Fruit fly (Drosophila melanogaster) whole organism, embryonic: Measurements from ENCODE around the gene Npc2a.

ENCODE experiments used
- BEAF-32 ChIP-seq: fragments of 200-800 bp; sonication (Bioruptor generic); optimal IDR thresholded peaks from 3 replicates; lab custom pipeline; 2017; ENCODE audit warnings: missing biosample characterization, missing genetic modification characterization, mild to moderate bottlenecking, moderate library complexity, missing genetic modification reagents
- CG11398 ChIP-seq: fragments of 200-800 bp; sonication (Bioruptor generic); optimal IDR thresholded peaks from 2 replicates; lab custom pipeline; 2016; ENCODE audit warnings: missing biosample characterization, missing genetic modification characterization
- CG11696 ChIP-seq: fragments of 200-800 bp; sonication (Bioruptor generic); IDR thresholded peaks from 2 replicates; pipeline ENCODE4 v1.3.6; 2022; ENCODE audit warnings: missing biosample characterization, missing genetic modification characterization
- CG12219 ChIP-seq: fragments of 200-800 bp; sonication (Bioruptor generic); optimal IDR thresholded peaks from 3 replicates; lab custom pipeline; 2018; ENCODE audit warnings: missing biosample characterization, mild to moderate bottlenecking, missing genetic modification characterization
- CG12769 ChIP-seq: fragments of 200-800 bp; sonication (Bioruptor generic); optimal IDR thresholded peaks from 2 replicates; lab custom pipeline; 2019; ENCODE audit warnings: missing biosample characterization, mild to moderate bottlenecking, missing genetic modification characterization, moderate library complexity
- CG15479 ChIP-seq: fragments of 200-800 bp; sonication (Bioruptor generic); optimal IDR thresholded peaks from 3 replicates; lab custom pipeline; 2019; ENCODE audit warnings: missing biosample characterization, mild to moderate bottlenecking, missing genetic modification characterization, moderate library complexity
- CG1647 ChIP-seq: fragments of 200-800 bp; sonication (Bioruptor generic); optimal IDR thresholded peaks from 3 replicates; lab custom pipeline; 2016; ENCODE audit warnings: missing biosample characterization, missing genetic modification characterization
- CG17612 ChIP-seq: fragments of 200-800 bp; sonication (Bioruptor generic); IDR thresholded peaks from 2 replicates; pipeline ENCODE4 v1.3.6; 2022; ENCODE audit warnings: missing biosample characterization, missing genetic modification characterization
- CG17829 ChIP-seq: fragments of 200-800 bp; optimal IDR thresholded peaks from 2 replicates; lab custom pipeline; 2019; ENCODE audit warnings: missing biosample characterization, mild to moderate bottlenecking, missing genetic modification characterization, moderate library complexity
- CG1792 ChIP-seq: fragments of 200-800 bp; sonication (Bioruptor generic); optimal IDR thresholded peaks from 2 replicates; lab custom pipeline; 2016; ENCODE audit warnings: missing biosample characterization, missing genetic modification characterization
- CG1832 ChIP-seq: fragments of 200-800 bp; sonication (Bioruptor generic); optimal IDR thresholded peaks from 2 replicates; lab custom pipeline; 2017; ENCODE audit warnings: missing biosample characterization, mild to moderate bottlenecking, missing genetic modification characterization, inconsistent platforms
- CG3065 ChIP-seq: fragments of 200-800 bp; sonication (Bioruptor generic); optimal IDR thresholded peaks from 2 replicates; lab custom pipeline; 2016; ENCODE audit warnings: missing biosample characterization, missing genetic modification characterization
- CG3163 ChIP-seq: fragments of 200-800 bp; sonication (Bioruptor generic); optimal IDR thresholded peaks from 3 replicates; lab custom pipeline; 2016; ENCODE audit warnings: missing biosample characterization, missing genetic modification characterization
- CG34422 ChIP-seq: fragments of 200-800 bp; sonication (Bioruptor generic); IDR thresholded peaks from 3 replicates; pipeline ENCODE4 v1.3.6; 2022; ENCODE audit warnings: missing biosample characterization, missing genetic modification characterization
- CG4328 ChIP-seq: fragments of 200-800 bp; sonication (Bioruptor generic); optimal IDR thresholded peaks from 3 replicates; lab custom pipeline; 2017; ENCODE audit warnings: missing biosample characterization, missing genetic modification reagents, missing genetic modification characterization
- CG4424 ChIP-seq: fragments of 200-800 bp; sonication (Bioruptor generic); optimal IDR thresholded peaks from 3 replicates; lab custom pipeline; 2016; ENCODE audit warnings: missing biosample characterization, missing genetic modification characterization
- CG6654 ChIP-seq: fragments of 200-800 bp; sonication (Bioruptor generic); optimal IDR thresholded peaks from 2 replicates; lab custom pipeline; 2017; ENCODE audit warnings: missing biosample characterization, mild to moderate bottlenecking, missing genetic modification characterization
- CG6813 ChIP-seq: fragments of 200-800 bp; sonication (Bioruptor generic); optimal IDR thresholded peaks from 2 replicates; lab custom pipeline; 2017; ENCODE audit warnings: missing biosample characterization, missing genetic modification characterization, mild to moderate bottlenecking, moderate library complexity, missing genetic modification reagents
- CG7786 ChIP-seq: fragments of 200-800 bp; sonication (Bioruptor generic); optimal IDR thresholded peaks from 2 replicates; lab custom pipeline; 2016; ENCODE audit warnings: missing biosample characterization, missing genetic modification characterization
- CG7928 ChIP-seq: fragments of 200-800 bp; sonication (Bioruptor generic); optimal IDR thresholded peaks from 2 replicates; lab custom pipeline; 2017; ENCODE audit warnings: missing biosample characterization, mild to moderate bottlenecking, missing genetic modification characterization
- CG8924 ChIP-seq: fragments of 200-800 bp; optimal IDR thresholded peaks from 3 replicates; lab custom pipeline; 2019; ENCODE audit warnings: missing biosample characterization, mild to moderate bottlenecking, missing genetic modification characterization, moderate library complexity
- CG8944 ChIP-seq: fragments of 200-800 bp; sonication (Bioruptor generic); optimal IDR thresholded peaks from 3 replicates; lab custom pipeline; 2016; ENCODE audit warnings: missing biosample characterization, missing genetic modification characterization
- CG9215 ChIP-seq: fragments of 200-800 bp; sonication (Bioruptor generic); IDR thresholded peaks from 2 replicates; pipeline ENCODE4 v1.3.6; 2022; ENCODE audit warnings: missing biosample characterization, missing genetic modification characterization
- Doc3 ChIP-seq: fragments of 200-800 bp; sonication (Bioruptor generic); IDR thresholded peaks from 3 replicates; pipeline ENCODE4 v1.3.6; 2022; ENCODE audit warnings: missing biosample characterization, missing genetic modification characterization; ENCODE audit not compliant: partially characterized antibody
- GATAe ChIP-seq: fragments of 200-800 bp; sonication (Bioruptor generic); conservative IDR thresholded peaks from 2 replicates; pipeline ENCODE4 v1.3.6; 2022; ENCODE audit warnings: missing biosample characterization, missing genetic modification characterization
- Lpt ChIP-seq: fragments of >200 bp; optimal IDR thresholded peaks from 2 replicates; lab custom pipeline; 2018; ENCODE audit warnings: missing biosample characterization, missing genetic modification characterization
- Mes4 ChIP-seq: fragments of 200-800 bp; sonication (Bioruptor generic); optimal IDR thresholded peaks from 2 replicates; lab custom pipeline; 2016; ENCODE audit warnings: missing biosample characterization, missing genetic modification characterization
- NC2α ChIP-seq: fragments of 200-800 bp; sonication (Bioruptor generic); optimal IDR thresholded peaks from 2 replicates; lab custom pipeline; 2016; ENCODE audit warnings: missing biosample characterization, missing genetic modification characterization
- Nf-YC ChIP-seq: fragments of 200-800 bp; optimal IDR thresholded peaks from 3 replicates; lab custom pipeline; 2019; ENCODE audit warnings: missing biosample characterization, mild to moderate bottlenecking, missing genetic modification characterization, moderate library complexity
- Pdp1 ChIP-seq, 2 experiments: fragments of 200-800 bp; sonication (Bioruptor generic); optimal IDR thresholded peaks; 3 replicates each; lab custom pipeline; 2016; ENCODE audit warnings: missing biosample characterization in 2 of 2, missing genetic modification characterization in 2 of 2, mild to moderate bottlenecking in 1 of 2, moderate library complexity in 1 of 2
- Sry-δ ChIP-seq: fragments of 200-800 bp; sonication (Bioruptor generic); optimal IDR thresholded peaks from 2 replicates; lab custom pipeline; 2016; ENCODE audit warnings: missing biosample characterization, missing genetic modification characterization
- ase ChIP-seq: fragments of 200-800 bp; sonication (Bioruptor generic); IDR thresholded peaks from 3 replicates; pipeline ENCODE4 v1.3.6; 2022; ENCODE audit warnings: missing biosample characterization, missing genetic modification characterization
- cas ChIP-seq: fragments of 200-800 bp; sonication (Bioruptor generic); IDR thresholded peaks from 2 replicates; pipeline ENCODE4 v1.3.6; 2022; ENCODE audit warnings: missing biosample characterization, missing genetic modification characterization
- dan ChIP-seq: fragments of 200-800 bp; sonication (Bioruptor generic); IDR thresholded peaks from 2 replicates; pipeline ENCODE4 v1.3.6; 2022; ENCODE audit warnings: missing biosample characterization, missing genetic modification characterization
- danr ChIP-seq: fragments of 200-800 bp; sonication (Bioruptor generic); IDR thresholded peaks from 2 replicates; pipeline ENCODE4 v1.3.6; 2022; ENCODE audit warnings: missing biosample characterization, missing genetic modification characterization
- disco-r ChIP-seq: fragments of 200-800 bp; sonication (Bioruptor generic); optimal IDR thresholded peaks from 2 replicates; lab custom pipeline; 2016; ENCODE audit warnings: missing biosample characterization, missing genetic modification characterization
- fd102C ChIP-seq: fragments of 200-800 bp; sonication (Bioruptor generic); optimal IDR thresholded peaks from 2 replicates; lab custom pipeline; 2018; ENCODE audit warnings: missing biosample characterization, mild to moderate bottlenecking, missing genetic modification characterization, moderate library complexity
- ind ChIP-seq: fragments of 200-800 bp; sonication (Bioruptor generic); optimal IDR thresholded peaks from 3 replicates; lab custom pipeline; 2016; ENCODE audit warnings: missing biosample characterization, missing genetic modification characterization
- mirr ChIP-seq: fragments of 200-800 bp; sonication (Bioruptor generic); optimal IDR thresholded peaks from 3 replicates; lab custom pipeline; 2018; ENCODE audit warnings: missing biosample characterization, mild to moderate bottlenecking, missing genetic modification characterization
- nerfin-1 ChIP-seq: fragments of 200-800 bp; sonication (Bioruptor generic); optimal IDR thresholded peaks from 3 replicates; lab custom pipeline; 2019; ENCODE audit warnings: missing biosample characterization, mild to moderate bottlenecking, missing genetic modification characterization, moderate library complexity
- onecut ChIP-seq: fragments of 200-800 bp; sonication (Bioruptor generic); IDR thresholded peaks from 2 replicates; pipeline ENCODE4 v1.3.6; 2022; ENCODE audit warnings: missing biosample characterization, missing genetic modification characterization
- org-1 ChIP-seq: fragments of 200-800 bp; sonication (Bioruptor generic); optimal IDR thresholded peaks from 2 replicates; lab custom pipeline; 2017; ENCODE audit warnings: missing biosample characterization, missing genetic modification characterization
- pnt ChIP-seq: fragments of 200-800 bp; sonication (Bioruptor generic); optimal IDR thresholded peaks from 3 replicates; lab custom pipeline; 2016; ENCODE audit warnings: missing biosample characterization, missing genetic modification characterization
- row ChIP-seq: fragments of 200-800 bp; sonication (Bioruptor generic); IDR thresholded peaks from 3 replicates; pipeline ENCODE4 v1.3.6; 2022; ENCODE audit warnings: missing biosample characterization, missing genetic modification characterization
- shn ChIP-seq: fragments of 200-800 bp; sonication (Bioruptor generic); optimal IDR thresholded peaks from 3 replicates; lab custom pipeline; 2016; ENCODE audit warnings: missing biosample characterization, missing genetic modification characterization
- slbo ChIP-seq: fragments of 200-800 bp; sonication (Bioruptor generic); IDR thresholded peaks from 2 replicates; pipeline ENCODE4 v1.3.6; 2022; ENCODE audit warnings: missing biosample characterization, missing genetic modification characterization
- slou ChIP-seq: fragments of 200-800 bp; sonication (Bioruptor generic); optimal IDR thresholded peaks from 3 replicates; lab custom pipeline; 2016; ENCODE audit warnings: missing biosample characterization, missing genetic modification characterization
- slp2 ChIP-seq: fragments of 200-800 bp; sonication (Bioruptor generic); optimal IDR thresholded peaks from 2 replicates; lab custom pipeline; 2016; ENCODE audit warnings: missing biosample characterization, missing genetic modification characterization
- ssp ChIP-seq: fragments of 200-800 bp; sonication (Bioruptor generic); IDR thresholded peaks from 2 replicates; pipeline ENCODE4 v1.3.6; 2022; ENCODE audit warnings: missing biosample characterization, missing genetic modification characterization
- sug ChIP-seq: fragments of 200-800 bp; optimal IDR thresholded peaks from 2 replicates; lab custom pipeline; 2019; ENCODE audit warnings: missing biosample characterization, mild to moderate bottlenecking, missing genetic modification characterization, moderate library complexity
- wdn ChIP-seq: fragments of 200-800 bp; sonication (Bioruptor generic); IDR thresholded peaks from 2 replicates; pipeline ENCODE4 v1.3.6; 2022; ENCODE audit warnings: missing biosample characterization, missing genetic modification characterization
- zf30C ChIP-seq: fragments of 200-800 bp; sonication (Bioruptor generic); optimal IDR thresholded peaks from 3 replicates; lab custom pipeline; 2018; ENCODE audit warnings: missing biosample characterization, mild to moderate bottlenecking, missing genetic modification characterization

The Npc2a gene

DNA sequence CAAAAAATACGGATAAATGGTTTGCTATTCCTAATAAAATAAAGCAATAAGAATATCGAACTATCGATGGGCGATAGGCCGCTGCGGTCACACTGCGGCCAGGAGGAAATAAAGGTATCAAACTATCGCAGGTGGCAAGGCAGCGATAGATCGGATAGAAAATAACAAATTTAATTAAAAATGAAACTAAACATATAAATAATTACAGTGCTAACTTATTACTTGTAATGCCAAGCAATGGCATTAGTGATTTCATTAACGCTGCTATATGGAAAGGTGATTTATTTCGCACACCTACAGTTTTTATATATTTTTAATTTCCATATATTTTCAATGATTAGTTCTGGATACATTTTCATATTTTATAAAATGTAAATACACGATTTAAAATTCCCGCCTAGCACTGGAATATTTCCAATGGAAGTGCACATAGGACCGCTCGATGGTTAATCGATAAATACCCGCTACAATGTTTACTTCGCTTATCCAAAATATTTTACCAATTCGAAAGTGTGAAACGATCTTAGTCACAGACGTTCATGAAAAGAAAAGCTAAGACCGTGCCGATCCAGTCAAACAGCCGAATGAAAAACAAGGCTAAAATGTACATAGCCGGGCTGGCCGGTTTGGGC is 7.3 kb upstream of the Npc2a start, which contains the start of the genes CG15356 and CG15362 (continued):
- TF ChIP-seq CG8944 (GFP tag; lab: Kevin White, UChicago) (no peak), CG4424 (GFP tag; lab: Kevin White, UChicago) (no peak), CG4328 (GFP tag; lab: Kevin White, UChicago) (no peak), cas (no peak), CG7786 (no peak), CG3065 (GFP tag; lab: Kevin White, UChicago) (no peak), nerfin-1 (tag; lab: Kevin White, UChicago) (no peak), CG11398 (GFP tag; lab: Kevin White, UChicago) (no peak), danr (no peak), sug (tag; lab: Kevin White, UChicago) (peak; percentile 45), row (GFP tag; lab: Robert Waterston, UW) (peak; percentile 78), slp2 (no peak), onecut (no peak), disco-r (GFP tag; lab: Kevin White, UChicago) (no peak), CG17829 (tag; lab: Kevin White, UChicago) (peak; percentile 19), org-1 (no peak), CG12219 (GFP tag; lab: Kevin White, UChicago) (no peak), NC2α (no peak), CG8924 (peak; percentile 31), CG1792 (GFP tag; lab: Kevin White, UChicago) (no peak), Mes4 (GFP tag; lab: Kevin White, UChicago) (no peak), fd102C (GFP tag; lab: Kevin White, UChicago) (no peak), Sry-δ (GFP tag; lab: Kevin White, UChicago) (peak; percentile 85), Nf-YC (peak; percentile 29), CG3163 (GFP tag; lab: Kevin White, UChicago) (no peak), CG1832 (GFP tag; lab: Kevin White, UChicago) (no peak), ssp (GFP tag; lab: Robert Waterston, UW) (no peak), Doc3 (GFP tag; lab: Robert Waterston, UW) (peak; percentile 95), GATAe (GFP tag; lab: Robert Waterston, UW) (no peak), CG9215 (peak; percentile 20; the same call in 1 of the 2 replicates), zf30C (no peak), CG1647 (peak; percentile 20), CG34422 (GFP tag; lab: Robert Waterston, UW) (0 out of 3 replicates have a peak, but pooled peaks have one; percentile 32), Lpt (GFP tag; lab: Kevin White, UChicago) (no peak), BEAF-32 (GFP tag; lab: Kevin White, UChicago) (peak; percentile 98), mirr (GFP tag; lab: Kevin White, UChicago) (no peak), CG12769 (tag; lab: Kevin White, UChicago) (no peak), wdn (GFP tag; lab: Robert Waterston, UW) (no peak), ase (GFP tag; lab: Robert Waterston, UW) (no peak), pnt (no peak), shn (GFP tag; lab: Kevin White, UChicago) (no peak), dan (GFP tag; lab: Robert Waterston, UW) (no peak), slou (GFP tag; lab: Kevin White, UChicago) (no peak), CG11696 (no peak), CG7928 (GFP tag; lab: Kevin White, UChicago) (no peak), CG15479 (GFP tag; lab: Kevin White, UChicago) (no peak), CG6654 (GFP tag; lab: Kevin White, UChicago) (no peak), CG17612 (GFP tag; lab: Robert Waterston, UW) (no peak), slbo (peak; percentile 63), CG6813 (GFP tag; lab: Kevin White, UChicago) (no peak), Pdp1 (GFP tag; optimal IDR thresholded peaks at IDR 0.05; lab: Kevin White, UChicago) (peak in 1 of 2 experiments; percentile 27), ind (GFP tag; lab: Kevin White, UChicago) (peak; percentile 22)
